Fruit fly (Drosophila melanogaster) whole organism, embryonic: ENCODE measurements around the gene SdicC.

Experiments
- ATbp ChIP-seq: fragments of 200-800 bp; sonication (Bioruptor generic); optimal IDR thresholded peaks from 2 replicates; lab custom pipeline; 2017; ENCODE audit warnings: missing biosample characterization, mild to moderate bottlenecking, missing genetic modification characterization, missing genetic modification reagents
- Bteb2 ChIP-seq: fragments of 200-800 bp; sonication (Bioruptor generic); optimal IDR thresholded peaks from 2 replicates; lab custom pipeline; 2016; ENCODE audit warnings: missing biosample characterization, missing genetic modification characterization
- CG13296 ChIP-seq: fragments of 200-800 bp; sonication (Bioruptor generic); optimal IDR thresholded peaks from 3 replicates; lab custom pipeline; 2018; ENCODE audit warnings: missing biosample characterization, mild to moderate bottlenecking, missing genetic modification characterization
- CG15601 ChIP-seq: fragments of 200-800 bp; sonication (Bioruptor generic); optimal IDR thresholded peaks from 3 replicates; lab custom pipeline; 2019; ENCODE audit warnings: missing biosample characterization, mild to moderate bottlenecking, missing genetic modification characterization, moderate library complexity
- CG18476 ChIP-seq: fragments of 200-800 bp; sonication (Bioruptor generic); optimal IDR thresholded peaks from 2 replicates; lab custom pipeline; 2016; ENCODE audit warnings: missing biosample characterization, mild to moderate bottlenecking, missing genetic modification characterization
- CG4424 ChIP-seq: fragments of 200-800 bp; sonication (Bioruptor generic); optimal IDR thresholded peaks from 3 replicates; lab custom pipeline; 2016; ENCODE audit warnings: missing biosample characterization, missing genetic modification characterization
- CG7839 ChIP-seq: fragments of 200-800 bp; sonication (Bioruptor generic); optimal IDR thresholded peaks from 3 replicates; lab custom pipeline; 2018; ENCODE audit warnings: missing biosample characterization, mild to moderate bottlenecking, missing genetic modification characterization, moderate library complexity
- CG8089 ChIP-seq: fragments of 200-800 bp; sonication (Bioruptor generic); optimal IDR thresholded peaks from 3 replicates; lab custom pipeline; 2016; ENCODE audit warnings: missing biosample characterization, missing genetic modification characterization
- CG8290 ChIP-seq, 3 experiments: fragments of 200-800 bp; sonication (Bioruptor generic); optimal IDR thresholded peaks; 2 replicates each; lab custom pipeline; 2016 to 2019; ENCODE audit warnings: missing biosample characterization in 3 of 3, missing genetic modification characterization in 3 of 3, mild to moderate bottlenecking in 2 of 3, moderate library complexity in 1 of 3
- CG8478 ChIP-seq: fragments of >200 bp; optimal IDR thresholded peaks from 2 replicates; lab custom pipeline; 2018
- CG9817 ChIP-seq: fragments of 200-800 bp; sonication (Bioruptor generic); optimal IDR thresholded peaks from 2 replicates; lab custom pipeline; 2018; ENCODE audit warnings: missing biosample characterization, mild to moderate bottlenecking, missing genetic modification characterization, moderate library complexity
- D ChIP-seq, 2 experiments: fragments of 200-800 bp in 1 of 2; fragments of >200 bp in 1 of 2; sonication (Bioruptor generic) in 1 of 2; optimal IDR thresholded peaks; 2 replicates in 1 of 2; 3 replicates in 1 of 2; lab custom pipeline; 2017; ENCODE audit warnings: mild to moderate bottlenecking in 1 of 2, missing biosample characterization in 1 of 2, missing genetic modification characterization in 1 of 2, missing genetic modification reagents in 1 of 2
- Dip3 ChIP-seq: fragments of 200-800 bp; sonication (Bioruptor generic); optimal IDR thresholded peaks from 3 replicates; lab custom pipeline; 2016; ENCODE audit warnings: missing biosample characterization, missing genetic modification characterization
- Dref ChIP-seq: fragments of 200-800 bp; sonication (Bioruptor generic); IDR thresholded peaks from 2 replicates; pipeline ENCODE4 v1.3.6; 2022; ENCODE audit warnings: missing biosample characterization, missing genetic modification characterization
- ERR ChIP-seq: fragments of 200-800 bp; sonication (Bioruptor generic); optimal IDR thresholded peaks from 2 replicates; lab custom pipeline; 2016; ENCODE audit warnings: missing biosample characterization, missing genetic modification characterization
- Eip74EF ChIP-seq, 2 experiments: fragments of 200-800 bp in 1 of 2; fragments of >200 bp in 1 of 2; sonication (Bioruptor generic) in 1 of 2; optimal IDR thresholded peaks; 2 replicates each; lab custom pipeline; 2017 to 2019; ENCODE audit warnings: missing biosample characterization in 2 of 2, missing genetic modification characterization in 2 of 2, mild to moderate bottlenecking in 1 of 2, moderate library complexity in 1 of 2
- Ets65A ChIP-seq: fragments of 200-800 bp; sonication (Bioruptor generic); peaks from one replicate; lab custom pipeline; 2016; ENCODE audit warnings: missing biosample characterization, missing genetic modification characterization
- HLH4C ChIP-seq: fragments of 200-800 bp; sonication (Bioruptor generic); IDR thresholded peaks from 3 replicates; pipeline ENCODE4 v1.3.6; 2022; ENCODE audit warnings: missing biosample characterization, missing genetic modification characterization; ENCODE audit not compliant: partially characterized antibody
- Hr51 ChIP-seq, 2 experiments: fragments of 200-800 bp; sonication (Bioruptor generic); optimal IDR thresholded peaks; 2 replicates in 1 of 2; 3 replicates in 1 of 2; lab custom pipeline; 2016 to 2018; ENCODE audit warnings: missing biosample characterization in 2 of 2, missing genetic modification characterization in 2 of 2, mild to moderate bottlenecking in 1 of 2, moderate library complexity in 1 of 2
- Hsf ChIP-seq: fragments of 200-800 bp; sonication (Bioruptor generic); optimal IDR thresholded peaks from 3 replicates; lab custom pipeline; 2016; ENCODE audit warnings: missing biosample characterization, missing genetic modification characterization
- Kr ChIP-seq: fragments of 200-800 bp; sonication (Bioruptor generic); optimal IDR thresholded peaks from 2 replicates; lab custom pipeline; 2017; ENCODE audit warnings: missing biosample characterization, mild to moderate bottlenecking, missing genetic modification characterization
- MESR4 ChIP-seq: fragments of 200-800 bp; sonication (Bioruptor generic); optimal IDR thresholded peaks from 2 replicates; lab custom pipeline; 2018; ENCODE audit warnings: missing biosample characterization, mild to moderate bottlenecking, missing genetic modification characterization, moderate library complexity
- Mad ChIP-seq: fragments of 200-800 bp; sonication (Bioruptor generic); optimal IDR thresholded peaks from 2 replicates; lab custom pipeline; 2016; ENCODE audit warnings: missing biosample characterization, missing genetic modification characterization
- NC2α ChIP-seq: fragments of 200-800 bp; sonication (Bioruptor generic); optimal IDR thresholded peaks from 2 replicates; lab custom pipeline; 2016; ENCODE audit warnings: missing biosample characterization, missing genetic modification characterization
- NfI ChIP-seq: fragments of 200-800 bp; sonication (Bioruptor generic); optimal IDR thresholded peaks from 3 replicates; lab custom pipeline; 2018; ENCODE audit warnings: missing biosample characterization, mild to moderate bottlenecking, missing genetic modification characterization, moderate library complexity
- Pdp1 ChIP-seq, 2 experiments: fragments of 200-800 bp; sonication (Bioruptor generic); optimal IDR thresholded peaks; 3 replicates each; lab custom pipeline; 2016; ENCODE audit warnings: missing biosample characterization in 2 of 2, missing genetic modification characterization in 2 of 2, mild to moderate bottlenecking in 1 of 2, moderate library complexity in 1 of 2
- Rx ChIP-seq: fragments of 200-800 bp; sonication (Bioruptor generic); IDR thresholded peaks from 2 replicates; pipeline ENCODE4 v1.3.6; 2022; ENCODE audit warnings: missing biosample characterization, missing genetic modification characterization
- Sry-β ChIP-seq: fragments of 200-800 bp; sonication (Bioruptor generic); optimal IDR thresholded peaks from 2 replicates; lab custom pipeline; 2018; ENCODE audit warnings: missing biosample characterization, mild to moderate bottlenecking, missing genetic modification characterization, moderate library complexity
- Stat92E ChIP-seq, 3 experiments: fragments of >200 bp in 2 of 3; fragments of 200-800 bp in 1 of 3; sonication (Bioruptor generic) in 1 of 3; optimal IDR thresholded peaks; 2 replicates each; lab custom pipeline; 2017 to 2019; ENCODE audit warnings: missing biosample characterization in 3 of 3, missing genetic modification characterization in 3 of 3, mild to moderate bottlenecking in 1 of 3, moderate library complexity in 1 of 3
- Xbp1 ChIP-seq: fragments of 200-800 bp; sonication (Bioruptor generic); optimal IDR thresholded peaks from 3 replicates; lab custom pipeline; 2016; ENCODE audit warnings: missing biosample characterization, mild to moderate bottlenecking, missing genetic modification characterization
- al ChIP-seq: fragments of 200-800 bp; sonication (Bioruptor generic); IDR thresholded peaks from 2 replicates; pipeline ENCODE4 v1.3.6; 2022; ENCODE audit warnings: missing biosample characterization, missing genetic modification characterization
- bbx ChIP-seq: fragments of 200-800 bp; sonication (Bioruptor generic); IDR thresholded peaks from 2 replicates; pipeline ENCODE4 v1.3.6; 2022; ENCODE audit warnings: missing biosample characterization, missing genetic modification characterization; ENCODE audit not compliant: partially characterized antibody
- bcd ChIP-seq: fragments of 200-800 bp; sonication (Bioruptor generic); optimal IDR thresholded peaks from 2 replicates; lab custom pipeline; 2017; ENCODE audit warnings: missing biosample characterization, mild to moderate bottlenecking, missing genetic modification characterization
- btn ChIP-seq: fragments of 200-800 bp; sonication (Bioruptor generic); optimal IDR thresholded peaks from 2 replicates; lab custom pipeline; 2016; ENCODE audit warnings: missing biosample characterization, missing genetic modification characterization
- dmrt11E ChIP-seq: fragments of 200-800 bp; sonication (Bioruptor generic); optimal IDR thresholded peaks from 3 replicates; lab custom pipeline; 2018; ENCODE audit warnings: missing biosample characterization, mild to moderate bottlenecking, missing genetic modification characterization, moderate library complexity
- gem ChIP-seq: fragments of 200-800 bp; sonication (Bioruptor generic); optimal IDR thresholded peaks from 2 replicates; lab custom pipeline; 2019; ENCODE audit warnings: missing biosample characterization, mild to moderate bottlenecking, missing genetic modification characterization, moderate library complexity
- grn ChIP-seq: fragments of 200-800 bp; sonication (Bioruptor generic); optimal IDR thresholded peaks from 3 replicates; lab custom pipeline; 2017; ENCODE audit warnings: missing biosample characterization, missing genetic modification characterization
- gro ChIP-seq: fragments of 200-800 bp; sonication (Bioruptor generic); optimal IDR thresholded peaks from 2 replicates; lab custom pipeline; 2016; ENCODE audit warnings: missing biosample characterization, missing genetic modification characterization
- jumu ChIP-seq: fragments of 200-800 bp; sonication (Bioruptor generic); optimal IDR thresholded peaks from 3 replicates; lab custom pipeline; 2016; ENCODE audit warnings: missing biosample characterization, missing genetic modification characterization
- ken ChIP-seq: fragments of 200-800 bp; sonication (Bioruptor generic); IDR thresholded peaks from 3 replicates; pipeline ENCODE4 v1.3.6; 2022; ENCODE audit warnings: missing biosample characterization, missing genetic modification characterization
- lmd ChIP-seq: fragments of 200-800 bp; sonication (Bioruptor generic); IDR thresholded peaks from 2 replicates; pipeline ENCODE4 v1.3.6; 2022; ENCODE audit warnings: missing biosample characterization, missing genetic modification characterization
- mam ChIP-seq: fragments of 200-800 bp; sonication (Bioruptor generic); optimal IDR thresholded peaks from 3 replicates; lab custom pipeline; 2016; ENCODE audit warnings: missing biosample characterization, missing genetic modification characterization
- pb ChIP-seq: fragments of 200-800 bp; sonication (Bioruptor generic); optimal IDR thresholded peaks from 3 replicates; lab custom pipeline; 2016; ENCODE audit warnings: missing biosample characterization, missing genetic modification characterization
- pho ChIP-seq: fragments of 200-800 bp; sonication (Bioruptor generic); optimal IDR thresholded peaks from 2 replicates; lab custom pipeline; 2016; ENCODE audit warnings: missing biosample characterization, missing genetic modification characterization
- sens ChIP-seq: fragments of 200-800 bp; sonication (Bioruptor generic); peaks from one replicate; lab custom pipeline; 2016; ENCODE audit warnings: missing biosample characterization, missing genetic modification characterization
- sna ChIP-seq: fragments of 200-800 bp; sonication (Bioruptor generic); IDR thresholded peaks from 2 replicates; pipeline ENCODE4 v1.3.6; 2022; ENCODE audit warnings: missing biosample characterization, missing genetic modification characterization; ENCODE audit not compliant: partially characterized antibody
- vvl ChIP-seq: fragments of 200-800 bp; sonication (Bioruptor generic); IDR thresholded peaks from 2 replicates; pipeline ENCODE4 v1.3.6; 2022; ENCODE audit warnings: missing biosample characterization, missing genetic modification characterization

Gene SdicC

DNA sequence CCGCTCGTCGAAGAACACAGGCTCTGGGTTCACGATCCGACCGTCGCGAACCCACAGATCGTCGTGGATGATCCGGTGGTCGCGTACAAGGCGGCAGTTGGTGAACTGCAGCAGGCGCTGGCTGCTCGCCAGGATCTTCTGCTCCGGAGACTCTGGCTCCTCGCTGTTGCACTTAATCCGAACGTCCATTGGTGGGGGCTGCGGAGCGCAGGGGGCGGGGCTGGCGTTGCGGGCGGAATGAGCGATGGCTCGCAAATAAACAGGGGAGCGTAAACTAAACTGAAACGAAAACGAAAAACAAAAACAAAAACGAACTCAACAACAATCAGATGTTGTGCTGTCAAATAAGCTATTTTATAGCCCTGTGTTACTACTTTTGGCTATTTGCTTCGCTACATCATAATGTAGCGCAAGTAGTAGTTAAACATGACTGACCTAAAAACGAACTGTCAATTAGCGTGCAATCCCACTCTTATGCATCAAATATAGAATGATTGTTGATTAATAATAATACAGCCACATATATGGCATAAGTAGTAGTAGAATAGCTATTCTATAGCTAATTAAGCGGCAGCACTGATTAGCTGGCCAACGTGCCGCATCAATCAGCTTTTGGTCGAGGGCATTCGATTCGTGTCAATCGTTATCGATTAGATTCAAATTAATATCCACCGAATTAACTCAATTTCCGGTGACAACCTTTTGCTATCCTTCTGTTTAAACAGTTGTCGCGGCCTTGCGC lies 40.0 kb upstream of the SdicC start, which contains the start of gene CG17065 (continued):
- TF ChIP-seq ken (0 out of 3 replicates have a peak, but pooled peaks have one; percentile 10), bbx (0 out of 2 replicates have a peak, but pooled peaks have one; percentile 25), ATbp (GFP tag; lab: Kevin White, UChicago) (no peak), pb (peak; percentile 22), Mad (GFP tag; lab: Kevin White, UChicago) (peak; percentile 32), gem (tag; lab: Kevin White, UChicago) (peak; percentile 45), Ets65A (peak; percentile 93), Hr51 (GFP tag; optimal IDR thresholded peaks at IDR 0.05; lab: Kevin White, UChicago) (peak in 1 of 2 experiments; percentile 13), Pdp1 (GFP tag; optimal IDR thresholded peaks at IDR 0.05; lab: Kevin White, UChicago) (peak in 1 of 2 experiments; percentile 36), D (optimal IDR thresholded peaks at IDR 0.05; lab: Kevin White, UChicago) (peak; percentile 62), D (GFP tag; optimal IDR thresholded peaks at IDR 0.05; lab: Kevin White, UChicago) (no peak), sna (GFP tag; lab: Robert Waterston, UW) (no peak), al (no peak), Bteb2 (peak; percentile 25), CG7839 (tag; lab: Kevin White, UChicago) (peak; percentile 31), dmrt11E (peak; percentile 15), vvl (GFP tag; lab: Robert Waterston, UW) (peak; percentile 14; the same call in 1 of the 2 replicates), pho (GFP tag; lab: Kevin White, UChicago) (peak; percentile 34), CG8089 (peak; percentile 17), Sry-β (GFP tag; lab: Kevin White, UChicago) (peak; percentile 98), btn (no peak), Stat92E (GFP tag; optimal IDR thresholded peaks at IDR 0.05; lab: Kevin White, UChicago) (peak in 1 of 3 experiments; percentile 51), CG8478 (lab: Kevin White, UChicago) (no peak), CG15601 (no peak), ERR (GFP tag; lab: Kevin White, UChicago) (no peak), Dip3 (GFP tag; lab: Kevin White, UChicago) (peak; percentile 18), lmd (GFP tag; lab: Robert Waterston, UW) (peak; percentile 24; the same call in 1 of the 2 replicates), CG9817 (peak; percentile 41), CG4424 (GFP tag; lab: Kevin White, UChicago) (peak; percentile 48), bcd (GFP tag; lab: Kevin White, UChicago) (peak; percentile 63), Kr (GFP tag; lab: Kevin White, UChicago) (no peak), Rx (no peak), MESR4 (peak; percentile 49), HLH4C (peak; percentile 57; the same call in 2 of the 3 replicates), CG18476 (GFP tag; lab: Kevin White, UChicago) (no peak), CG13296 (GFP tag; lab: Kevin White, UChicago) (no peak), mam (GFP tag; lab: Kevin White, UChicago) (peak; percentile 46), jumu (peak; percentile 13), NC2α (GFP tag; lab: Kevin White, UChicago) (no peak), gro (peak; percentile 29), Xbp1 (peak; percentile 23), NfI (GFP tag; lab: Kevin White, UChicago) (peak; percentile 27), Eip74EF (GFP tag; optimal IDR thresholded peaks at IDR 0.05; lab: Kevin White, UChicago) (no peak), grn (GFP tag; lab: Kevin White, UChicago) (peak; percentile 10), sens (peak; percentile 89), Dref (GFP tag; lab: Robert Waterston, UW) (peak; percentile 93), Hsf (GFP tag; lab: Kevin White, UChicago) (peak; percentile 53), CG8290 (GFP tag; optimal IDR thresholded peaks at IDR 0.05; lab: Kevin White, UChicago) (peak; percentile 5), CG8290 (tag; optimal IDR thresholded peaks at IDR 0.05; lab: Kevin White, UChicago) (peak in 1 of 2 experiments; percentile 70)
